Fruit fly (Drosophila melanogaster): ENCODE data around the gene Ir100a.

DNA sequence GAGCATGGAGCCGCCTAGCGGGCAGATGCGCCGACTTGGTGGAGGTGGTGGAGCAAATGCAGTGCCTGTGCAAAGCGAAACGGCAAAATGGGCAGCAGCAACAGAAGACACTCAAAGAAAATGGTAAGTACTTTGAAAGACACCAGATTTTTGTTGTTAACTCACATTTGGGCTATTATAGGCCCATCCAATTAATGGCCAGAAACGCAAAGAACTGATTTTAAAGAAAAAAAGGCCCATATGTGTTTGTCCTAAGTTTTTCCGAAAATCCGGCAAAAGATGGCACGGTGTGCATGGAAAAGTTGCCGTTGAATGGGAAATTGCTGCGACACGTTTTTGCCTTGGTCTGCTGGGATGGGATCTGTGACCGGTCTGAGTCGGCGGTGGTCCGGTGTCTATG, 32.6 kb upstream of the Ir100a start:
- TF ChIP-seq OdsH (GFP tag; optimal IDR thresholded peaks at IDR 0.05) (no peak), CrebA (GFP tag; optimal IDR thresholded peaks at IDR 0.05; ENCODE audit: borderline replicate concordance) (no peak), br (GFP tag; optimal IDR thresholded peaks at IDR 0.05) (no peak), foxo (GFP tag; optimal IDR thresholded peaks at IDR 0.05) (no peak), Myc (optimal IDR thresholded peaks at IDR 0.05) (no peak), Hr83 (GFP tag; optimal IDR thresholded peaks at IDR 0.05; ENCODE audit: poor library complexity, severe bottlenecking) (no peak)

All from whole organism, wandering third instar larva.